Worm (Caenorhabditis elegans): ENCODE results near the gene Y58A7A.1.
A peak's percentile ranks its signal among the peaks of the same experiment; 100 is the strongest.

The Y58A7A.1 gene

ce11 chrV:5069440-5069839 lies at the start of gene Y58A7A.1:
Gene Y58A7A.1, minus strand, starts transcription at chrV:5069540.
- no peak for TF ChIP-seq F13H6.1 (tag; optimal IDR thresholded peaks at IDR 0.05)
- TF ChIP-seq nhr-129 (tag; optimal IDR thresholded peaks at IDR 0.05) = no peak
- no peak for TF ChIP-seq lin-11 (tag; optimal IDR thresholded peaks at IDR 0.05)
- no peak for TF ChIP-seq nhr-77 (tag; optimal IDR thresholded peaks at IDR 0.05)
- TF ChIP-seq nhr-237 (tag; optimal IDR thresholded peaks at IDR 0.05) = no peak
- TF ChIP-seq skn-1 (tag; optimal IDR thresholded peaks at IDR 0.05) = no peak
- TF ChIP-seq crh-2 (tag; optimal IDR thresholded peaks at IDR 0.05) = no peak
- TF ChIP-seq zag-1 (tag; optimal IDR thresholded peaks at IDR 0.05) = no peak
- no peak for TF ChIP-seq sem-4 (tag; optimal IDR thresholded peaks at IDR 0.05)
- no peak for TF ChIP-seq alr-1 (tag; optimal IDR thresholded peaks at IDR 0.05)

DNA sequence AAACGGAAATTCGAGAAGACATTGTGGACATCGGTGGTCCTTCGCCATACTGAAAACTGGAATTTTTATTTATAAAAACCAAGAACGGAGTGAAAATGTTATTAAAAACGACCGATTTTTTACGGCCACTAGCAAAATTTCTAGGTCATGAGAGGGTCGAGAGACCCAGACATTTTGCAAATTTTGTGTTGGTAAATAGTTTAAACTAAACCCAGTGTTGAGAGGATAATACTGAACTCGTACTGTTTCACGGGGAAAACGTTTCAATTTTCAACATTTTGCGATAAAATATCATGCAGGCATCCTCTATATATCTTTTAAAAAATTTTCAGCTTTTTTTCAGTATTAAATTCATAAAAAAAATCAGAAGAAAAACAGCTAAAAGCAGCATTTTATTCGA lies 49.8 kb upstream of the Y58A7A.1 start, which contains the start of gene C04F5.9:
Gene C04F5.9, minus strand, starts transcription at position 101 of the 400 bp plus-strand sequence.
- TF ChIP-seq blmp-1 (tag; optimal IDR thresholded peaks at IDR 0.05; ENCODE audit: insufficient read depth) (no peak), lin-39 (tag; optimal IDR thresholded peaks at IDR 0.05) (no peak), R02D3.7 (tag; optimal IDR thresholded peaks at IDR 0.05) (no peak), peb-1 (tag; optimal IDR thresholded peaks at IDR 0.05) (no peak), egl-27 (tag; optimal IDR thresholded peaks at IDR 0.05) (no peak), nhr-6 (tag; optimal IDR thresholded peaks at IDR 0.05) (no peak), gmeb-1 (tag; optimal IDR thresholded peaks at IDR 0.05) (no peak), elt-1 (tag; optimal IDR thresholded peaks at IDR 0.05) (no peak)

- no peak for TF ChIP-seq nhr-25 (tag; optimal IDR thresholded peaks at IDR 0.05)
- TF ChIP-seq mdl-1 (tag; optimal IDR thresholded peaks at IDR 0.05) = no peak
- no peak for TF ChIP-seq nhr-23 (tag; optimal IDR thresholded peaks at IDR 0.05)
- TF ChIP-seq elt-3 (tag; optimal IDR thresholded peaks at IDR 0.05) = no peak
- TF ChIP-seq lsy-2 (tag; optimal IDR thresholded peaks at IDR 0.05) = no peak
- no peak for TF ChIP-seq fos-1 (tag; optimal IDR thresholded peaks at IDR 0.05)
- TF ChIP-seq lin-39 (tag; optimal IDR thresholded peaks at IDR 0.05) = no peak
- no peak for TF ChIP-seq snpc-4 (tag; optimal IDR thresholded peaks at IDR 0.05)
- no peak for TF ChIP-seq aly-2 (tag; optimal IDR thresholded peaks at IDR 0.05)
- TF ChIP-seq skn-1 (tag; optimal IDR thresholded peaks at IDR 0.05) = no peak
- no peak for TF ChIP-seq ceh-82 (tag; optimal IDR thresholded peaks at IDR 0.05)
- TF ChIP-seq nhr-21 (tag; optimal IDR thresholded peaks at IDR 0.05) = no peak
- TF ChIP-seq nhr-10 (tag; optimal IDR thresholded peaks at IDR 0.05) = no peak
- TF ChIP-seq unc-39 (tag; optimal IDR thresholded peaks at IDR 0.05) = no peak
- TF ChIP-seq F13H6.1 (tag; optimal IDR thresholded peaks at IDR 0.05) = no peak
- no peak for TF ChIP-seq sma-3 (GFP tag; optimal IDR thresholded peaks at IDR 0.05)
- no peak for TF ChIP-seq alr-1 (tag; optimal IDR thresholded peaks at IDR 0.05)
- no peak for TF ChIP-seq lin-13 (GFP tag; optimal IDR thresholded peaks at IDR 0.05)
These were observed 44.3 kb upstream of the Y58A7A.1 start, which contains the start of gene C04F5.8 for ce11 chrV:5113654-5114053. Gene C04F5.8, minus strand, starts transcription at chrV:5113754.

- TF ChIP-seq gmeb-1 (tag; optimal IDR thresholded peaks at IDR 0.05) = no peak
- TF ChIP-seq snpc-4 (tag; optimal IDR thresholded peaks at IDR 0.05) = no peak
- TF ChIP-seq sma-9 (GFP tag; optimal IDR thresholded peaks at IDR 0.05) = peak; percentile 69
- no peak for TF ChIP-seq sma-9 (tag; optimal IDR thresholded peaks at IDR 0.05)
- peak; percentile 18 for TF ChIP-seq nhr-21 (tag; optimal IDR thresholded peaks at IDR 0.05)
- peak; percentile 30 for TF ChIP-seq mab-5 (tag; optimal IDR thresholded peaks at IDR 0.05)
- TF ChIP-seq zag-1 (tag; optimal IDR thresholded peaks at IDR 0.05) = no peak
- TF ChIP-seq mdl-1 (tag; optimal IDR thresholded peaks at IDR 0.05) = no peak
- no peak for TF ChIP-seq unc-55 (GFP tag; optimal IDR thresholded peaks at IDR 0.05)
- TF ChIP-seq aly-2 (tag; optimal IDR thresholded peaks at IDR 0.05) = no peak
- TF ChIP-seq nhr-25 (tag; optimal IDR thresholded peaks at IDR 0.05) = peak; percentile 29
- TF ChIP-seq mbf-1 (tag; optimal IDR thresholded peaks at IDR 0.05) = no peak
These were observed 41.3 kb upstream of the Y58A7A.1 start, which contains the start of gene ugt-63 for ce11 chrV:5110684-5111083. Gene ugt-63, minus strand, starts transcription at chrV:5110772.

- TF ChIP-seq elt-1 (tag; optimal IDR thresholded peaks at IDR 0.05) (no peak), alr-1 (tag; optimal IDR thresholded peaks at IDR 0.05) (no peak), ceh-82 (tag; optimal IDR thresholded peaks at IDR 0.05) (no peak), nhr-237 (tag; optimal IDR thresholded peaks at IDR 0.05) (no peak), egl-27 (tag; optimal IDR thresholded peaks at IDR 0.05) (no peak), mab-5 (tag; optimal IDR thresholded peaks at IDR 0.05) (no peak), ztf-11 (tag; optimal IDR thresholded peaks at IDR 0.05) (no peak)
These were observed 38.5 kb upstream of the Y58A7A.1 start, which contains the start of gene srab-3 for ce11 chrV:5107816-5108215. Gene srab-3, minus strand, starts transcription at chrV:5107916.

Measured in whole organism, L2 larva.